Worm (Caenorhabditis elegans): ENCODE data around the gene wbp-2.

The wbp-2 gene

ce11 chrII:9316801-9317200 is 12.8 kb upstream of the wbp-2 start:
- TF ChIP-seq nhr-43 (tag; optimal IDR thresholded peaks at IDR 0.05; ENCODE audit: poor library complexity, severe bottlenecking) (no peak), fkh-2 (tag; optimal IDR thresholded peaks at IDR 0.05) (no peak), nhr-11 (tag; optimal IDR thresholded peaks at IDR 0.05) (no peak), elt-3 (tag; optimal IDR thresholded peaks at IDR 0.05) (no peak), ama-1 (optimal IDR thresholded peaks at IDR 0.05) (no peak), egl-5 (tag; optimal IDR thresholded peaks at IDR 0.05) (no peak), pqm-1 (tag; optimal IDR thresholded peaks at IDR 0.05) (no peak), fkh-10 (GFP tag; optimal IDR thresholded peaks at IDR 0.05) (no peak), mdl-1 (tag; optimal IDR thresholded peaks at IDR 0.05) (no peak)

ce11 chrII:9319058-9319915 is 10.3 kb upstream of the wbp-2 start, which contains the start of the genes csa-1 and wdfy-2:
TSS of gene csa-1 (minus strand) at chrII:9319726.
TSS of gene wdfy-2 (plus strand) at chrII:9319865.
- TF ChIP-seq nhr-23 (tag; optimal IDR thresholded peaks at IDR 0.05) (no peak), zag-1 (tag; optimal IDR thresholded peaks at IDR 0.05) (no peak), nfya-1 (tag; optimal IDR thresholded peaks at IDR 0.05; ENCODE audit: insufficient read depth) (peak; percentile 41), eor-1 (tag; optimal IDR thresholded peaks at IDR 0.05) (no peak), sea-2 (GFP tag; optimal IDR thresholded peaks at IDR 0.05) (no peak), ZK546.5 (tag; optimal IDR thresholded peaks at IDR 0.05) (no peak), tbx-2 (tag; optimal IDR thresholded peaks at IDR 0.05) (no peak), skn-1 (tag; optimal IDR thresholded peaks at IDR 0.05) (no peak), nhr-76 (tag; optimal IDR thresholded peaks at IDR 0.05) (no peak), nhr-43 (tag; optimal IDR thresholded peaks at IDR 0.05; ENCODE audit: poor library complexity, severe bottlenecking) (no peak), pha-4 (tag; optimal IDR thresholded peaks at IDR 0.05) (peak; percentile 70), elt-2 (tag; optimal IDR thresholded peaks at IDR 0.05) (peak; percentile 8), ceh-82 (tag; optimal IDR thresholded peaks at IDR 0.05) (no peak), mdl-1 (tag; optimal IDR thresholded peaks at IDR 0.05) (no peak)

- TF ChIP-seq nhr-237 (tag; optimal IDR thresholded peaks at IDR 0.05): no peak
- no peak for TF ChIP-seq unc-62 (GFP tag; optimal IDR thresholded peaks at IDR 0.05)
- no peak for TF ChIP-seq nhr-76 (tag; optimal IDR thresholded peaks at IDR 0.05)
- no peak for TF ChIP-seq mml-1 (tag; optimal IDR thresholded peaks at IDR 0.05)
- peak; percentile 18 for TF ChIP-seq lin-39 (tag; optimal IDR thresholded peaks at IDR 0.05)
- no peak for TF ChIP-seq lsy-12 (tag; optimal IDR thresholded peaks at IDR 0.05)
- TF ChIP-seq lin-15B (tag; optimal IDR thresholded peaks at IDR 0.05): peak; percentile 31
- TF ChIP-seq pha-4 (tag; optimal IDR thresholded peaks at IDR 0.05): peak; percentile 53
- peak; percentile 2 for TF ChIP-seq elt-2 (tag; optimal IDR thresholded peaks at IDR 0.05)
- TF ChIP-seq ceh-16 (tag; optimal IDR thresholded peaks at IDR 0.05): no peak
- TF ChIP-seq nhr-43 (tag; optimal IDR thresholded peaks at IDR 0.05; ENCODE audit: poor library complexity, severe bottlenecking): no peak
- TF ChIP-seq fkh-10 (GFP tag; optimal IDR thresholded peaks at IDR 0.05): peak; percentile 23
- TF ChIP-seq ceh-28 (tag; optimal IDR thresholded peaks at IDR 0.05): no peak
- no peak for TF ChIP-seq pqm-1 (tag; optimal IDR thresholded peaks at IDR 0.05)
- TF ChIP-seq egl-27 (tag; optimal IDR thresholded peaks at IDR 0.05): no peak
- TF ChIP-seq nhr-23 (tag; optimal IDR thresholded peaks at IDR 0.05): no peak
- no peak for TF ChIP-seq ama-1 (optimal IDR thresholded peaks at IDR 0.05)
- peak; percentile 46 for TF ChIP-seq R02D3.7 (tag; optimal IDR thresholded peaks at IDR 0.05)
- TF ChIP-seq eor-1 (tag; optimal IDR thresholded peaks at IDR 0.05): no peak
- no peak for TF ChIP-seq jun-1 (tag; optimal IDR thresholded peaks at IDR 0.05)
- no peak for TF ChIP-seq ZK546.5 (tag; optimal IDR thresholded peaks at IDR 0.05)
- no peak for TF ChIP-seq elt-3 (tag; optimal IDR thresholded peaks at IDR 0.05)
- TF ChIP-seq nfya-1 (tag; optimal IDR thresholded peaks at IDR 0.05; ENCODE audit: insufficient read depth): peak; percentile 54
- peak; percentile 51 for TF ChIP-seq hmg-11 (tag; optimal IDR thresholded peaks at IDR 0.05)
- TF ChIP-seq nhr-77 (tag; optimal IDR thresholded peaks at IDR 0.05): no peak
- no peak for TF ChIP-seq egl-5 (tag; optimal IDR thresholded peaks at IDR 0.05)
These were observed 6.7 kb upstream of the wbp-2 start, which contains the start of gene rab-39 for ce11 chrII:9322870-9323349. TSS of gene rab-39 (minus strand) at chrII:9322920.

ce11 chrII:9323660-9324059 is 5.9 kb upstream of the wbp-2 start, which contains the start of gene egli-1:
TSS of gene egli-1 (plus strand) at chrII:9323960.
- TF ChIP-seq nhr-43 (tag; optimal IDR thresholded peaks at IDR 0.05; ENCODE audit: poor library complexity, severe bottlenecking): no peak
- no peak for TF ChIP-seq elt-3 (tag; optimal IDR thresholded peaks at IDR 0.05)
- TF ChIP-seq elt-1 (tag; optimal IDR thresholded peaks at IDR 0.05): no peak
- TF ChIP-seq daf-12 (tag; optimal IDR thresholded peaks at IDR 0.05): no peak
- no peak for TF ChIP-seq zag-1 (tag; optimal IDR thresholded peaks at IDR 0.05)
- no peak for TF ChIP-seq nhr-12 (tag; optimal IDR thresholded peaks at IDR 0.05)
- no peak for TF ChIP-seq nhr-67 (tag; optimal IDR thresholded peaks at IDR 0.05)

Measured in whole organism, L3 larva.